Worm (Caenorhabditis elegans): ENCODE data around the gene ugt-5.

The ugt-5 gene

DNA sequence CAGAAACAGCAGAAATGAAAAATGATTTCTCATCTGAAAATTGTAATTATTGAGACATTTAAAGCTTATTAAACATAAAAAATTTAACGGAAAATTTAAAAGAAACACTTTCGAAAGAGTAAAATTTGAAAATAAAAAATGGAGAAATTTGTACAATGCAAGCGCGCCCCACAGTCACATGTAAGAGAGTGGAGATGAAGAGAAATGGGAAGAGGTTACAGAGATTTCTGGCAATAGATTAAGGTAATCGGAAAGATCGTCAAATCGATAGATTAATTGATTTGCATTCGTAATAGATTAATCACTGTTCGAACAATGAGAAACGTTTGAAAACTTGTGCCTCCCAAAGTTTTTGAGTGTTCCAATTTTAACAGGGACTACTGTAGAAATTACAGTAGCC lies 45.3 kb downstream of the ugt-5 start, which contains the start of gene C15C8.4:
Gene C15C8.4 (minus strand): TSS at position 33 of the 400 bp plus-strand sequence.
- no peak for TF ChIP-seq tab-1 (GFP tag; IDR thresholded peaks at IDR 0.05)
- no peak for TF ChIP-seq T22C8.4 (GFP tag; IDR thresholded peaks at IDR 0.05)
- no peak for TF ChIP-seq med-1 (GFP tag; optimal IDR thresholded peaks at IDR 0.05; ENCODE audit: insufficient read depth)
- no peak for TF ChIP-seq klf-2 (GFP tag; conservative IDR thresholded peaks at IDR 0.05)
- TF ChIP-seq ref-1 (GFP tag; conservative IDR thresholded peaks at IDR 0.05) = no peak
- no peak for TF ChIP-seq ztf-29 (GFP tag; IDR thresholded peaks at IDR 0.05)

DNA sequence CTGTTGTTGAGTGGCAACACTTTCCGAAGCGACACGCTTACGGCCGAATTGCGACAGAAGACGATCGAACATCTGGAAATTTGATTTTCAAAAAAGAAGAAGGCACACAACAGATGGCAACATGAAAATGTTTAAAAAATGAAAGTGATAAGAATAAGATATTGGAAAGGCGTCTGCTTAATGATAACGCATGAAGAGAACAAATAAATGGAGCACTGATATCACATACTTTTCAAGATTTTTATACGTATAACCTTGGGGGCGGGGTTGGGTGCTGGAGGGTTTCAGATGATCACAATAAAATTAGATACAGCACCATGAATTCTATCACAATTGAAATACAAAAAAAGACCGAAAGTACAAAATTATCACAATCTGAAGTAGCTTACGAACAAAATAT lies 47.8 kb downstream of the ugt-5 start, which contains the start of gene C15C8.7:
Gene C15C8.7 (minus strand): TSS at position 72 of the 400 bp plus-strand sequence.
- no peak for TF ChIP-seq klf-2 (GFP tag; conservative IDR thresholded peaks at IDR 0.05)
- no peak for TF ChIP-seq ztf-23 (GFP tag; IDR thresholded peaks at IDR 0.05)
- no peak for TF ChIP-seq ref-1 (GFP tag; conservative IDR thresholded peaks at IDR 0.05)
- no peak for TF ChIP-seq tab-1 (GFP tag; IDR thresholded peaks at IDR 0.05)
- TF ChIP-seq cog-1 (tag; optimal IDR thresholded peaks at IDR 0.05) = no peak
- TF ChIP-seq ztf-29 (GFP tag; IDR thresholded peaks at IDR 0.05) = no peak
- TF ChIP-seq med-1 (GFP tag; optimal IDR thresholded peaks at IDR 0.05; ENCODE audit: insufficient read depth) = no peak
- TF ChIP-seq T22C8.4 (GFP tag; IDR thresholded peaks at IDR 0.05) = no peak
- no peak for TF ChIP-seq flt-1 (GFP tag; IDR thresholded peaks at IDR 0.05)

ce11 chrV:12743778-12744502 lies 48.8 kb downstream of the ugt-5 start:
- TF ChIP-seq ztf-29 (GFP tag; IDR thresholded peaks at IDR 0.05) (no peak), T22C8.4 (GFP tag; IDR thresholded peaks at IDR 0.05) (no peak), med-1 (GFP tag; optimal IDR thresholded peaks at IDR 0.05; ENCODE audit: insufficient read depth) (no peak), flt-1 (GFP tag; IDR thresholded peaks at IDR 0.05) (no peak), klf-2 (GFP tag; conservative IDR thresholded peaks at IDR 0.05) (no peak), cog-1 (tag; optimal IDR thresholded peaks at IDR 0.05) (no peak), tab-1 (GFP tag; IDR thresholded peaks at IDR 0.05) (no peak), ztf-23 (GFP tag; IDR thresholded peaks at IDR 0.05) (no peak), ref-1 (GFP tag; conservative IDR thresholded peaks at IDR 0.05) (no peak)

DNA sequence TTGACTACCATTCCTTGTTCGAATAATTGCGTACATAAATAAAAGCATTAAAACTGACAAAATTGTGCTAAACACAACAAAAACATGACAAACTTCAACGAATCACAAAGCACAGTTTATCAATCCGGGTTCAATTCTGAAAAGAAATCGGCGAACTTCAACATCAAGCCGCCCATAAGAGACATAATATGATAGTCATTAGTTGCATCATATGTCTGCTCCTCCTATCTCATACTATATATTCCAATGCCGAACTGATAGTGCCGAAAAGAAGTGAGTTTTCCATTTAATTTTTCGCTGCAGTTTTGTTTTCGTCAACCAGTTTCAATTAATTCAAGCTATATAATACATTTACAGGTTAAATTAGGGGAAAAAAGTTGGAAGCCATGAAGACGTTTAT lies 51.1 kb downstream of the ugt-5 start, which contains the start of gene hrg-7:
Gene hrg-7 (plus strand): TSS at position 358 of the 400 bp plus-strand sequence.
- no peak for TF ChIP-seq med-1 (GFP tag; optimal IDR thresholded peaks at IDR 0.05; ENCODE audit: insufficient read depth)
- no peak for TF ChIP-seq ztf-23 (GFP tag; IDR thresholded peaks at IDR 0.05)
- TF ChIP-seq klf-2 (GFP tag; conservative IDR thresholded peaks at IDR 0.05) = no peak
- TF ChIP-seq ztf-29 (GFP tag; IDR thresholded peaks at IDR 0.05) = no peak
- no peak for TF ChIP-seq ref-1 (GFP tag; conservative IDR thresholded peaks at IDR 0.05)
- TF ChIP-seq flt-1 (GFP tag; IDR thresholded peaks at IDR 0.05) = no peak
- TF ChIP-seq cog-1 (tag; optimal IDR thresholded peaks at IDR 0.05) = no peak
- no peak for TF ChIP-seq tab-1 (GFP tag; IDR thresholded peaks at IDR 0.05)
- TF ChIP-seq T22C8.4 (GFP tag; IDR thresholded peaks at IDR 0.05) = no peak
